Fruit fly (Drosophila melanogaster): ENCODE data around the gene Klp67A.

Gene Klp67A

dm6 chr3L:9396038-9396437, 29.2 kb upstream of the Klp67A start:
- TF ChIP-seq CG8478 (optimal IDR thresholded peaks at IDR 0.05) (no peak), CTCF (optimal IDR thresholded peaks at IDR 0.05) (no peak)

dm6 chr3L:9391340-9391980, 24.6 kb upstream of the Klp67A start:
- TF ChIP-seq CG8478 (optimal IDR thresholded peaks at IDR 0.05) (no peak), CTCF (optimal IDR thresholded peaks at IDR 0.05) (no peak)

DNA sequence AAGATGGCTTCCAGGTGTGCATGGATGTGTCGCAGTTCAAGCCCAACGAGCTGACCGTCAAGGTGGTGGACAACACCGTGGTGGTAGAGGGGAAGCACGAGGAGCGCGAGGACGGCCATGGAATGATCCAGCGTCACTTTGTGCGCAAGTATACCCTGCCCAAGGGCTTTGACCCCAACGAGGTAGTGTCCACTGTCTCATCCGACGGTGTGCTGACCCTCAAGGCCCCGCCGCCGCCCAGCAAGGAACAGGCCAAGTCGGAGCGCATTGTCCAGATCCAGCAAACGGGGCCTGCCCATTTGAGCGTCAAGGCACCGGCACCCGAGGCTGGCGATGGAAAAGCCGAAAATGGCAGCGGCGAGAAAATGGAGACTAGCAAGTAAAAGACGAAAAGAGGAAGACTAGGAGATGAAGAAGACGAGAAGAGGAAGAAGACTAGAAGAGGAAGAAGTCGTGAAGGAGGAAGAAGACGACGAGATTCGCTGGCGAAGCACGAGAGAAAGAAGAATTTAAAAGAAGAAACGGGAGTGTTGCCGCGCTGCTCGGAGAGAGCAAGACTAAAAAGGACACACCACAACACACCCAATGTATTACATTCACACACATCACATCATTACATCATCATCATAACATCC, 17.7 kb upstream of the Klp67A start:
- TF ChIP-seq CTCF (optimal IDR thresholded peaks at IDR 0.05) (no peak), CG8478 (optimal IDR thresholded peaks at IDR 0.05) (no peak)

DNA sequence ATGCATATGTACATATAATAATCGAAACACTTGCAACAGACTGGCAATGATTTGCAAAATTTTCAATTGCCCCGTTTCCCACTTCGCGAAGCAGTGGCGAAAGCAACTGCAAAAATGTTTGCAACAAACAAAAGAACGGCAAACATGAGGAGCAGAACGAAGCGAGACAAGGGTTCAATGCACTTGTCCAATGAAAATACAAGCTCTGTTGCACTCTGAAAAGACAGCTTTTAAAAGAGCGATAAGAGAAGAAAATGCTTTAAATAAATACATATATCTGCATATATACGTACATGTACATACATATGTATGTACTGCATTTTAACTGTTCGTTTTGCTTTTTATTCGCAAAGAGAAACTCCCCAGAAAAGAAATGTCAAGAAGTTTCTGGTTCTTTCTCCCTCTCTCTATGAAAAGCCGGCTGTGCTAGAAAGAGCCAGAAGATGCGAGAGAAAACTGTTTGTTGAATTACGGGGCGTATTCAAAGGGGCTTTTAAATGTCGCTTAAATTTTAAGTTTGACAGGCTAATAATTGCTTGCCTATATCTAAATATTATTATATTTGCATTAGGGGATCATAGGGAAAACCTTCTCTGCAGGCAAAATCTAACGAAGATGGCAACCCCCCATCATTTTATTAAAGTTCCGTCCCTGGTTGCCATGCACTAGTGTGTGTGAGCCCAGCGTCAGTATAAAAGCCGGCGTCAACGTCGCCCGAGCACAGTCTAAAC, 16.7 kb upstream of the Klp67A start, which contains the start of gene Hsp27:
Hsp27 (plus strand) TSS at position 719 of the 731 bp plus-strand sequence.
- no peak for TF ChIP-seq CTCF (optimal IDR thresholded peaks at IDR 0.05)
- TF ChIP-seq CG8478 (optimal IDR thresholded peaks at IDR 0.05) = no peak

- TF ChIP-seq CTCF (optimal IDR thresholded peaks at IDR 0.05) (no peak), CG8478 (optimal IDR thresholded peaks at IDR 0.05) (no peak)
Measured at dm6 chr3L:9381602-9382001, 14.8 kb upstream of the Klp67A start, which contains the start of gene Hsp23. Hsp23 (plus strand) TSS chr3L:9381882.

DNA sequence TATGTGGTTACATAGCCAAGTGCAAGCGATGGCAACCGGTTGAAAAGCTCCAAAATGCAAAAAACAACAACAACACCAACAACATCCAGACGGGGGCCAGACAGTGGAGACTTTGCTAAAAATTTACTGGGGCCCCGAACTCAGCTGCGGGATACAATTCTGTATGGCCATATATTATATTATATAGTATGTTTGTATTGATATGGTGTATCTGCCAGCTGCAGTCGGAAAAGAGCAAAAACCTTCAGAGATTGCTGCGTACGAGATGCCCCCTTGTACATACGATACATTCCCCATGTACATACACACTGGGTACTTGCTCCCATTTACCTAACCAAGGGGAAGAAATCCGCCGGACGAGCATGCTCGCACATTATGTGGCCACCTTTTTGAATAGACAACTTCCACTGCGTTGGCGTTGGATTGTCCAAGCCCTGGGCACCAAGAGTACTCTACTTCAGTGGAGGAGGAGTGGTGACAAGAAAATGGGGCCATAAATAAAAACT, 13.6 kb upstream of the Klp67A start:
- TF ChIP-seq CG8478 (optimal IDR thresholded peaks at IDR 0.05) = no peak
- no peak for TF ChIP-seq CTCF (optimal IDR thresholded peaks at IDR 0.05)

DNA sequence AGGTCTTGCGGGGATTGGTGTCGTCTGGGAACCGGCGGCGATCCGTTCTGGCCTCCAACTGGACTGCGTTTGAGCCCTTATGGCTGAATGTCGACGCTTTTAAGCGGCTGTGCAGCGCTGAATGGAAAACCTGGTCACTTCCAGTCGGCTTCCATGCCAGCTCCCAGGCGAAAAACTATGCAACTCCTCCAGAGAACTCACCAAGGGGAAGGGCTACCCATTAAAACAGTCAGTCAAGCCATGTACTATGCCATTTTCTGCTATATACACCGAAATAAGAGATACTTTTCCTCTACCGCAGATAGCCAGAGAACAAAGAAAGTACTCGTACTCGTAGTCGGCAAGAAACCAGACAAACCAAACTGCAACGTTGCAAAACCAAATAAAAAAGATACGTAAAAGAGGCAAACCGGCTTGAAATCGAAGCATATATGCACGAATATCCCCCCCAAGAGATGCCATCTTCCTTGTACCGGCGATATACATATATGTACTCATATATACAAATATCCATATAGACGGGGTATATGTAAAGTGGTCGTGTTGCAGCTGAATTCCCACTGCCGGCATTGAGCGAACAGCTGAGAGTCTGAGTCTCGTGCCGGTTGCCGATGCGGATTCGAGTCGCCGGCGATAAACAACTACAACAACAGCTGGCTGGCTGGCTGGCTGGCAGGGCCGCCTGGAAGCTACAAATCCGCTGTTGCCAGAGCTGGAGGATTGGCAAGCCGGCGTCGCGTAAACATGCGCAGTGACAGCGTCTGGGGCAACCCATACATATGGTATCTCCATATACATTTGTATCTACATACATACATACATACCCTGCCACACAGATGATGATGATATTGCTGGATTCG, 12.9 kb upstream of the Klp67A start, which contains the start of gene Hsp67Ba:
Hsp67Ba (minus strand) TSS at position 51 of the 860 bp plus-strand sequence.
- TF ChIP-seq CTCF (optimal IDR thresholded peaks at IDR 0.05) = no peak
- no peak for TF ChIP-seq CG8478 (optimal IDR thresholded peaks at IDR 0.05)

DNA sequence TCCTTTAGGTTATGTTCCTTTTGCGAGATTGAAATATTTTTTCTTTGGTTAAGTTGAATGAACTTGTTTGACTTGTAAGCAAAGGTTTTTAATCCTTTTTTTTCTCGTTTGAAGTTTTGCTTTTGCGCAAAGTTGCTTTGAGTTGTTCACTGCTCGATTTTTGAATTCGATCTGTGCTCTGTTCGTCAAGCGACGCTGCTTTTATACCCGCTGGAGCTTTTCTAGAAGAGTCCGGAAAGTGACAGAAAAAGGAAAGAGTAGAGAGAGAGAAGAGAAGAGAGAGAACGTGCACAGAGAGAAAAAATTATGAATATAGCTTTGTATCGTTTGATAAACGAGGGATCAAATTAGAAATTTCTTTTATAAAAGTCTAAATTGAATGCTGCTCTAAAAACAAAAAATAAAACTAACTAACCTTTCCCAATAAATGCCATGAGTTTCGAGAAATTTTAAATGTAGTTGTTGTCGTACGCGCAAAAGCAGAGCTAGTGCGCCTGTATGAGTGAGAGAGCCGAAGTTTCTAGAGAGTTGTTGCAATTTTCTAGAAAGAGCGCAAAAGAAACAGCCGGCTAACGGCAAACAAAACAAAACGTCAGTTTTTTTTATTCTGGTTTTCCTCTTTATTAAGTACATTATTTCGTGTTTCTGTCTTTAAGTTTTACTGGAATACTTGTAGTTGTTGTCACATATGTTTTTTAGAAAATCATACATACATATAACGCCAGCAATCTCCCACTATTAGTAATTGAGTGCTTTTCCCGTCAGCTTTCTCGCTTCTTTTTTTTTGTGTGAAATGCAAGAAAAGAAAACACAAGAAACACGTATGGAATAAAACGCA, 10.6 kb upstream of the Klp67A start, which contains the start of gene Hsp26:
Hsp26 (minus strand) TSS at position 230 of the 838 bp plus-strand sequence.
- no peak for TF ChIP-seq CG8478 (optimal IDR thresholded peaks at IDR 0.05)
- TF ChIP-seq CTCF (optimal IDR thresholded peaks at IDR 0.05) = no peak

- no peak for TF ChIP-seq CG8478 (optimal IDR thresholded peaks at IDR 0.05)
- TF ChIP-seq CTCF (optimal IDR thresholded peaks at IDR 0.05) = no peak
Measured at dm6 chr3L:9376573-9376972, 9.7 kb upstream of the Klp67A start.

DNA sequence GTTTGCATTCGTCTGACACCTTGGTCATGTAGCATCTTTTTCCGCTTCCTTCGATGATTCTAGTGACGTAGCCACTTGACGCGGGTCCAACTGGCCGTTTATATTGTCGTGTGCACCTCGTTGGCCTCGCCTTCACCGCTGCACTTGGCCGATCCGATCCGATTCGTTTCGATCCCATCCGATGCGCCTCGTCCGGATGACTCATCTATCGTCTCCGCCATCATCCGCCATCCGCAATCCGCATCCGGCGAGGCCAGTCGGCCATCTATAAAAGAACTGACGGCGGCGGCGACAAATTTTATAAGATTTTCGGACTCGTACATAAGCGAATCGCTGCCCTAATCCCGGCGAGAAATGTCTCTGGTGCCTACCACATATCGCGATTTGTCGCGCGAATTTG, 8.3 kb upstream of the Klp67A start, which contains the start of gene CG4461:
CG4461 (plus strand) TSS at position 301 of the 400 bp plus-strand sequence.
- TF ChIP-seq CG8478 (optimal IDR thresholded peaks at IDR 0.05) (no peak), CTCF (optimal IDR thresholded peaks at IDR 0.05) (no peak)

DNA sequence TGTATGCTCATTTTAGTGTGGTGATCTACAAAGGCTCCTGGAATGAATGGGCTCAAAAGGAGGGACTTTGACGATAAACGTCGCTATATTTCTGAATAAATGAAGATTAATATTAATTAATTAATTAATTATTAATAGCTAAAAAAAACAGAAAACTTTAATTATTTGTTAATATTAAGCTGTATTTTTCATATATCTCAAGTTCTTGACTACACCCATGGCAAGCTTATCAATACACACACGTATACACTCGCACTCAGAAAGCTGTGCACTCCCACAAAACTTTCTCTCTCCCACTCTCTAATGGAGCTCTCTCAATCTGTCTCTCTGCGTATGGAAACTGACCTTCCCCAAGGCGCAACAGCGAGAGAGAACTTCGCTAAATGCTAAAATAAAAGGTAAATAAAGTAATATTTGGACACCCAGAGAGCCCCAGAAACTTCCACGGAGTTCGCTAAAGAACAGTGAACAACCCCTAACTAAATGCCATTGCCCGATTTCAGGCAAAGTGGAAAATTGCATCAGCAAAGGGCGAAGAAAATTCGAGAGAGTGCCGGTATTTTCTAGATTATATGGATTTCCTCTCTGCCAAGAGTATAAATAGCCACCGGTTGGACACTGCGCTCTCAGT, 6.6 kb upstream of the Klp67A start:
- TF ChIP-seq CG8478 (optimal IDR thresholded peaks at IDR 0.05) (no peak), CTCF (optimal IDR thresholded peaks at IDR 0.05) (no peak)

- TF ChIP-seq CTCF (optimal IDR thresholded peaks at IDR 0.05) (no peak), CG8478 (optimal IDR thresholded peaks at IDR 0.05) (no peak)
Measured at dm6 chr3L:9372278-9372975, 5.6 kb upstream of the Klp67A start, which contains the start of the genes Hsp67Bc, CG4456 and Hsp22. Hsp67Bc (minus strand) TSS chr3L:9372497. CG4456 (plus strand) TSS chr3L:9372722. Hsp22 (plus strand) TSS chr3L:9372931.

Data from S2 (cell line).